Worm (Caenorhabditis elegans) whole organism, midembryonic: Measurements from ENCODE around the gene sre-56.

Experiments used
- cog-1 ChIP-seq: sonication (generic microtip); optimal IDR thresholded peaks from 2 replicates; lab custom pipeline; 2016; ENCODE audit warnings: missing genetic modification characterization, missing compliant biosample characterization
- klf-2 ChIP-seq: fragments of 200-800 bp; sonication (Bioruptor generic); conservative IDR thresholded peaks from 2 replicates; pipeline ENCODE4 v1.3.6; 2022; ENCODE audit warnings: missing genetic modification reagents, missing genetic modification characterization, missing compliant biosample characterization
- tab-1 ChIP-seq: fragments of 200-800 bp; sonication (Bioruptor generic); IDR thresholded peaks from 2 replicates; pipeline ENCODE4 v1.3.6; 2022; ENCODE audit warnings: missing genetic modification characterization, missing compliant biosample characterization
- ztf-23 ChIP-seq: fragments of 200-800 bp; sonication (Bioruptor generic); IDR thresholded peaks from 2 replicates; pipeline ENCODE4 v1.3.6; 2022; ENCODE audit warnings: missing genetic modification reagents, missing genetic modification characterization, missing compliant biosample characterization

DNA sequence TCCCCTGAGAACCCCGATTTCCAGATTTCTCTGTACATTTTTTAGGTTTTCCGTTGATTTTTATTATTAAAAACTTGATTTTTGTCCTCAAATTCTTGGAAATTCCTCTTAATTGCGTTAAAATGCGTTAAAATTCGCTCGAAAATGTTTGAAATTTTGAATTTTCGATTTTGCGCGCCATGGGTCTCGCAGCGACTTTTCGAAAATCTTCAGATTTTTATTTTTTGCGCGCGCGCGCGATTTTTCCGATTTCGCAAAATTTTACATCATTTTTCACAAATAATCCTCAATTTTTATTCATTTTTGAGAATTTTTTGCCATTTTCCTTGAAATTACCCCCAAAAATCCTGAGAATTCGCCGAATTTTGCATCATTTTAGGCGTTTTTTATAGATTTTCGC is 40.2 kb upstream of the sre-56 start:
- TF ChIP-seq cog-1 (tag; lab: Kevin White, UChicago) (no peak), tab-1 (no peak), klf-2 (GFP tag; lab: Robert Waterston, UW) (no peak), ztf-23 (no peak)
